Fruit fly (Drosophila melanogaster) whole organism, embryonic: ENCODE results near the gene CG5810.

Experiments
- Ada2b ChIP-seq: fragments of 200-800 bp; sonication (Bioruptor generic); IDR thresholded peaks from 2 replicates; pipeline ENCODE4 v1.3.6; 2022; ENCODE audit warnings: missing biosample characterization, missing genetic modification characterization
- Aef1 ChIP-seq: fragments of 200-800 bp; sonication (Bioruptor generic); IDR thresholded peaks from 3 replicates; pipeline ENCODE4 v1.3.6; 2022; ENCODE audit warnings: missing biosample characterization, missing genetic modification characterization
- Asciz ChIP-seq: fragments of 200-800 bp; sonication (Bioruptor generic); optimal IDR thresholded peaks from 2 replicates; lab custom pipeline; 2017; ENCODE audit warnings: missing biosample characterization, mild to moderate bottlenecking, missing genetic modification characterization, missing genetic modification reagents
- Bdp1 ChIP-seq: fragments of 200-800 bp; sonication (Bioruptor generic); optimal IDR thresholded peaks from 3 replicates; lab custom pipeline; 2016; ENCODE audit warnings: missing biosample characterization, missing genetic modification characterization
- C15 ChIP-seq: fragments of 200-800 bp; sonication (Bioruptor generic); IDR thresholded peaks from 3 replicates; pipeline ENCODE4 v1.3.6; 2022; ENCODE audit warnings: missing biosample characterization, missing genetic modification characterization
- CG11085 ChIP-seq: fragments of 200-800 bp; sonication (Bioruptor generic); IDR thresholded peaks from 2 replicates; pipeline ENCODE4 v1.3.6; 2022; ENCODE audit warnings: missing biosample characterization, missing genetic modification characterization
- CG14050 ChIP-seq: fragments of 200-800 bp; sonication (Bioruptor generic); IDR thresholded peaks from 3 replicates; pipeline ENCODE4 v1.3.6; 2022; ENCODE audit warnings: missing biosample characterization, missing genetic modification characterization
- CG15514 ChIP-seq: fragments of 200-800 bp; sonication (Bioruptor generic); optimal IDR thresholded peaks from 3 replicates; lab custom pipeline; 2017; ENCODE audit warnings: missing biosample characterization, missing genetic modification characterization, mild to moderate bottlenecking, moderate library complexity, missing genetic modification reagents
- CG17328 ChIP-seq: fragments of 200-800 bp; sonication (Bioruptor generic); IDR thresholded peaks from 2 replicates; pipeline ENCODE4 v1.3.6; 2022; ENCODE audit warnings: missing biosample characterization, missing genetic modification characterization
- CG17612 ChIP-seq: fragments of 200-800 bp; sonication (Bioruptor generic); IDR thresholded peaks from 2 replicates; pipeline ENCODE4 v1.3.6; 2022; ENCODE audit warnings: missing biosample characterization, missing genetic modification characterization
- CG18262 ChIP-seq: fragments of 200-800 bp; optimal IDR thresholded peaks from 3 replicates; lab custom pipeline; 2019; ENCODE audit warnings: missing biosample characterization, mild to moderate bottlenecking, missing genetic modification characterization, moderate library complexity
- CG4730 ChIP-seq: fragments of 200-800 bp; sonication (Bioruptor generic); IDR thresholded peaks from 2 replicates; pipeline ENCODE4 v1.3.6; 2022; ENCODE audit warnings: missing biosample characterization, missing genetic modification characterization
- CG7963 ChIP-seq: fragments of 200-800 bp; sonication (Bioruptor generic); IDR thresholded peaks from 3 replicates; pipeline ENCODE4 v1.3.6; 2022; ENCODE audit warnings: missing biosample characterization, missing genetic modification characterization; ENCODE audit not compliant: partially characterized antibody
- CG8290 ChIP-seq, 3 experiments: fragments of 200-800 bp; sonication (Bioruptor generic); optimal IDR thresholded peaks; 2 replicates each; lab custom pipeline; 2016 to 2019; ENCODE audit warnings: missing biosample characterization in 3 of 3, missing genetic modification characterization in 3 of 3, mild to moderate bottlenecking in 2 of 3, moderate library complexity in 1 of 3
- Dek ChIP-seq: fragments of 200-800 bp; sonication (Bioruptor generic); optimal IDR thresholded peaks from 3 replicates; lab custom pipeline; 2019; ENCODE audit warnings: missing biosample characterization, mild to moderate bottlenecking, missing genetic modification characterization, moderate library complexity
- ERR ChIP-seq: fragments of 200-800 bp; sonication (Bioruptor generic); optimal IDR thresholded peaks from 2 replicates; lab custom pipeline; 2016; ENCODE audit warnings: missing biosample characterization, missing genetic modification characterization
- Gsc ChIP-seq: fragments of 200-800 bp; sonication (Bioruptor generic); IDR thresholded peaks from 2 replicates; pipeline ENCODE4 v1.3.6; 2022; ENCODE audit warnings: missing biosample characterization, missing genetic modification characterization
- H2.0 ChIP-seq: fragments of 200-800 bp; sonication (Bioruptor generic); IDR thresholded peaks from 2 replicates; pipeline ENCODE4 v1.3.6; 2022; ENCODE audit warnings: missing biosample characterization, missing genetic modification characterization
- HLH4C ChIP-seq: fragments of 200-800 bp; sonication (Bioruptor generic); IDR thresholded peaks from 3 replicates; pipeline ENCODE4 v1.3.6; 2022; ENCODE audit warnings: missing biosample characterization, missing genetic modification characterization; ENCODE audit not compliant: partially characterized antibody
- HLHmδ ChIP-seq: fragments of 200-800 bp; sonication (Bioruptor generic); optimal IDR thresholded peaks from 2 replicates; lab custom pipeline; 2018; ENCODE audit warnings: missing biosample characterization, mild to moderate bottlenecking, missing genetic modification characterization, moderate library complexity
- HmgD ChIP-seq: fragments of 200-800 bp; sonication (Bioruptor generic); optimal IDR thresholded peaks from 3 replicates; lab custom pipeline; 2016; ENCODE audit warnings: missing biosample characterization, missing genetic modification characterization
- HmgZ ChIP-seq: fragments of 200-800 bp; sonication (Bioruptor generic); optimal IDR thresholded peaks from 2 replicates; lab custom pipeline; 2018; ENCODE audit warnings: missing biosample characterization, mild to moderate bottlenecking, missing genetic modification characterization
- Hmx ChIP-seq: fragments of 200-800 bp; sonication (Bioruptor generic); optimal IDR thresholded peaks from 2 replicates; lab custom pipeline; 2016; ENCODE audit warnings: missing biosample characterization, missing genetic modification characterization
- Hr3 ChIP-seq: fragments of 200-800 bp; sonication (Bioruptor generic); optimal IDR thresholded peaks from 3 replicates; lab custom pipeline; 2016; ENCODE audit warnings: missing biosample characterization, missing genetic modification characterization
- MESR4 ChIP-seq: fragments of 200-800 bp; sonication (Bioruptor generic); optimal IDR thresholded peaks from 2 replicates; lab custom pipeline; 2018; ENCODE audit warnings: missing biosample characterization, mild to moderate bottlenecking, missing genetic modification characterization, moderate library complexity
- Meics ChIP-seq: fragments of 200-800 bp; sonication (Bioruptor generic); optimal IDR thresholded peaks from 2 replicates; lab custom pipeline; 2017; ENCODE audit warnings: missing biosample characterization, mild to moderate bottlenecking, missing genetic modification characterization
- PHDP ChIP-seq: fragments of 200-800 bp; sonication (Bioruptor generic); optimal IDR thresholded peaks from 3 replicates; lab custom pipeline; 2018; ENCODE audit warnings: missing biosample characterization, mild to moderate bottlenecking, missing genetic modification characterization, moderate library complexity
- Pdp1 ChIP-seq, 2 experiments: fragments of 200-800 bp; sonication (Bioruptor generic); optimal IDR thresholded peaks; 3 replicates each; lab custom pipeline; 2016; ENCODE audit warnings: missing biosample characterization in 2 of 2, missing genetic modification characterization in 2 of 2, mild to moderate bottlenecking in 1 of 2, moderate library complexity in 1 of 2
- Ptx1 ChIP-seq: fragments of 200-800 bp; sonication (Bioruptor generic); IDR thresholded peaks from 2 replicates; pipeline ENCODE4 v1.3.6; 2022; ENCODE audit warnings: missing biosample characterization, missing genetic modification characterization
- az2 ChIP-seq: fragments of 200-800 bp; sonication (Bioruptor generic); optimal IDR thresholded peaks from 3 replicates; lab custom pipeline; 2016; ENCODE audit warnings: missing biosample characterization, missing genetic modification characterization
- bowl ChIP-seq: fragments of 200-800 bp; sonication (Bioruptor generic); IDR thresholded peaks from 2 replicates; pipeline ENCODE4 v1.3.6; 2022; ENCODE audit warnings: missing biosample characterization, missing genetic modification characterization
- disco-r ChIP-seq: fragments of 200-800 bp; sonication (Bioruptor generic); optimal IDR thresholded peaks from 2 replicates; lab custom pipeline; 2016; ENCODE audit warnings: missing biosample characterization, missing genetic modification characterization
- dysf ChIP-seq: fragments of 200-800 bp; sonication (Bioruptor generic); IDR thresholded peaks from 3 replicates; pipeline ENCODE4 v1.3.6; 2022; ENCODE audit warnings: missing biosample characterization, missing genetic modification characterization
- fd64A ChIP-seq: fragments of 200-800 bp; sonication (Bioruptor generic); optimal IDR thresholded peaks from 3 replicates; lab custom pipeline; 2018; ENCODE audit warnings: missing biosample characterization, mild to moderate bottlenecking, missing genetic modification characterization
- gem ChIP-seq: fragments of 200-800 bp; sonication (Bioruptor generic); optimal IDR thresholded peaks from 2 replicates; lab custom pipeline; 2019; ENCODE audit warnings: missing biosample characterization, mild to moderate bottlenecking, missing genetic modification characterization, moderate library complexity
- gro ChIP-seq: fragments of 200-800 bp; sonication (Bioruptor generic); optimal IDR thresholded peaks from 2 replicates; lab custom pipeline; 2016; ENCODE audit warnings: missing biosample characterization, missing genetic modification characterization
- ind ChIP-seq: fragments of 200-800 bp; sonication (Bioruptor generic); optimal IDR thresholded peaks from 3 replicates; lab custom pipeline; 2016; ENCODE audit warnings: missing biosample characterization, missing genetic modification characterization
- mld ChIP-seq: fragments of 200-800 bp; sonication (Bioruptor generic); IDR thresholded peaks from 3 replicates; pipeline ENCODE4 v1.3.6; 2022; ENCODE audit warnings: missing biosample characterization, missing genetic modification characterization; ENCODE audit not compliant: partially characterized antibody
- nmo ChIP-seq: fragments of 200-800 bp; sonication (Bioruptor generic); optimal IDR thresholded peaks from 2 replicates; lab custom pipeline; 2018; ENCODE audit warnings: missing biosample characterization, mild to moderate bottlenecking, missing genetic modification characterization, moderate library complexity
- otp ChIP-seq: fragments of 200-800 bp; sonication (Bioruptor generic); IDR thresholded peaks from 3 replicates; pipeline ENCODE4, ENCODE4 v1.3.6; 2022; ENCODE audit warnings: missing biosample characterization, missing genetic modification characterization
- pan ChIP-seq, 4 experiments: fragments of >200 bp in 3 of 4; fragments of 200-800 bp in 1 of 4; sonication (Bioruptor generic) in 1 of 4; optimal IDR thresholded peaks in 3 of 4; IDR thresholded peaks in 1 of 4; 2 replicates each; pipeline versions ENCODE4 v1.3.6 to Lab custom; 2017 to 2022; ENCODE audit warnings: missing biosample characterization in 2 of 4, missing genetic modification characterization in 2 of 4, mixed read lengths in 1 of 4
- prd ChIP-seq, 3 experiments: fragments of >200 bp in 2 of 3; fragments of 200-800 bp in 1 of 3; sonication (Bioruptor generic) in 1 of 3; optimal IDR thresholded peaks in 2 of 3; IDR thresholded peaks in 1 of 3; 2 replicates in 2 of 3; 3 replicates in 1 of 3; pipeline versions ENCODE4 v1.3.6 to Lab custom; 2017 to 2022; ENCODE audit warnings: missing biosample characterization in 1 of 3, missing genetic modification characterization in 1 of 3
- scrt ChIP-seq: fragments of 200-800 bp; sonication (Bioruptor generic); optimal IDR thresholded peaks from 2 replicates; lab custom pipeline; 2018; ENCODE audit warnings: missing biosample characterization, mild to moderate bottlenecking, missing genetic modification characterization, moderate library complexity
- slp2 ChIP-seq: fragments of 200-800 bp; sonication (Bioruptor generic); optimal IDR thresholded peaks from 2 replicates; lab custom pipeline; 2016; ENCODE audit warnings: missing biosample characterization, missing genetic modification characterization
- tgo ChIP-seq: fragments of 200-800 bp; sonication (Bioruptor generic); IDR thresholded peaks from 3 replicates; pipeline ENCODE4 v1.3.6; 2022; ENCODE audit warnings: missing biosample characterization, missing genetic modification characterization
- tio ChIP-seq: fragments of 200-800 bp; sonication (Bioruptor generic); optimal IDR thresholded peaks from 2 replicates; lab custom pipeline; 2017; ENCODE audit warnings: missing biosample characterization, missing genetic modification characterization, inconsistent platforms
- tll ChIP-seq, 2 experiments: fragments of 200-800 bp in 1 of 2; fragments of >200 bp in 1 of 2; sonication (Bioruptor generic) in 1 of 2; optimal IDR thresholded peaks; 2 replicates each; lab custom pipeline; 2017 to 2019; ENCODE audit warnings: missing biosample characterization in 2 of 2, missing genetic modification characterization in 2 of 2, mild to moderate bottlenecking in 1 of 2, moderate library complexity in 1 of 2
- tx ChIP-seq: fragments of 200-800 bp; sonication (Bioruptor generic); optimal IDR thresholded peaks from 2 replicates; lab custom pipeline; 2016; ENCODE audit warnings: missing biosample characterization, missing genetic modification characterization
- vfl ChIP-seq: fragments of 200-800 bp; sonication (Bioruptor generic); optimal IDR thresholded peaks from 2 replicates; lab custom pipeline; 2016; ENCODE audit warnings: missing biosample characterization, missing genetic modification characterization

The CG5810 gene

DNA sequence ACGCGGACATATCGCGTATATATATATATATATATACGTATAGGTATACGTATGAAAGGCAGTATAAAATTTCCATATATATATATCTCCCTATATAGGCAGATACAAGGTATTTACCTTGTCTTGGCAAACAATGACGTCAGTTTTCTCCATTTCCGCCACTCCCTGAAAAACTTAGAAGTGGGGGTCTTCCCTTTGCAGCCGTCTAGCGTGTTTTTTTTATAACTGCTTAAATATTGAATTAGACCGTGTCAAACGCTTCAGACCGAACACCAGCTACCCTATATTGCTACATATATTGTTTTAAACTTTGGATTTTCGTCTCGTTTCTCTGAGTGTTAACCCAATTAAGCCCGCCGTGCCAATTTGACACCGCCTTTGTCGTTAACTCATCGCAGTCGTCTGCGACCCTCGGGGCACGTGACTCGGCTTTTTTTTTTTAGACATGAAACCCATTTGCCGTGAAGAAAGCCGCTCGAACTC is 13.1 kb downstream of the CG5810 start (continued):
- TF ChIP-seq tll (GFP tag; optimal IDR thresholded peaks at IDR 0.05; lab: Kevin White, UChicago) = no peak
- TF ChIP-seq HLHmδ (GFP tag; lab: Kevin White, UChicago) = no peak
- TF ChIP-seq fd64A (GFP tag; lab: Kevin White, UChicago) = peak; percentile 23
- no peak for TF ChIP-seq gro (GFP tag; lab: Kevin White, UChicago)
- TF ChIP-seq CG11085 (GFP tag; lab: Robert Waterston, UW) = no peak
- 0 out of 3 replicates have a peak, but pooled peaks have one; percentile 32 for TF ChIP-seq tgo (GFP tag; lab: Robert Waterston, UW)
- TF ChIP-seq CG4730 = no peak
- TF ChIP-seq mld (GFP tag; lab: Robert Waterston, UW) = no peak
- no peak for TF ChIP-seq tio (GFP tag; lab: Kevin White, UChicago)
- TF ChIP-seq HmgD (GFP tag; lab: Kevin White, UChicago) = no peak
- TF ChIP-seq ind (GFP tag; lab: Kevin White, UChicago) = peak; percentile 12
- no peak for TF ChIP-seq Gsc
- TF ChIP-seq pan (optimal IDR thresholded peaks at IDR 0.05; lab: Kevin White, UChicago) = no peak
- peak in 1 of 2 experiments; percentile 32 for TF ChIP-seq pan (GFP tag; optimal IDR thresholded peaks at IDR 0.05 in 1 of 2, IDR thresholded peaks at IDR 0.05 in 1 of 2)
- no peak for TF ChIP-seq Ada2b (GFP tag; lab: Robert Waterston, UW)
- no peak for TF ChIP-seq vfl
- no peak; the same call in 2 of the 3 replicates for TF ChIP-seq otp
- TF ChIP-seq CG15514 (GFP tag; lab: Kevin White, UChicago) = peak; percentile 11
- TF ChIP-seq Meics = peak; percentile 50
- TF ChIP-seq scrt (GFP tag; lab: Kevin White, UChicago) = peak; percentile 33
- TF ChIP-seq tx = no peak
- peak in 1 of 2 experiments; percentile 20 for TF ChIP-seq Pdp1 (GFP tag; optimal IDR thresholded peaks at IDR 0.05; lab: Kevin White, UChicago)
- peak; percentile 9 for TF ChIP-seq PHDP (tag; lab: Kevin White, UChicago)
- TF ChIP-seq Ptx1 (GFP tag; lab: Robert Waterston, UW) = 0 out of 2 replicates have a peak, but pooled peaks have one; percentile 27
- TF ChIP-seq Bdp1 (GFP tag; lab: Kevin White, UChicago) = no peak
- no peak for TF ChIP-seq Hr3 (GFP tag; lab: Kevin White, UChicago)
- TF ChIP-seq Aef1 (GFP tag; lab: Robert Waterston, UW) = no peak
- no peak for TF ChIP-seq ERR (GFP tag; lab: Kevin White, UChicago)
- no peak for TF ChIP-seq MESR4
- TF ChIP-seq bowl (GFP tag; lab: Robert Waterston, UW) = no peak
- TF ChIP-seq CG17612 (GFP tag; lab: Robert Waterston, UW) = no peak
- no peak for TF ChIP-seq Hmx
- TF ChIP-seq HLH4C (GFP tag; lab: Robert Waterston, UW) = peak; percentile 50; the same call in 1 of the 3 replicates
- no peak for TF ChIP-seq CG14050 (GFP tag; lab: Robert Waterston, UW)
- TF ChIP-seq CG8290 (GFP tag; optimal IDR thresholded peaks at IDR 0.05; lab: Kevin White, UChicago) = no peak
- no peak for TF ChIP-seq CG8290 (tag; optimal IDR thresholded peaks at IDR 0.05; lab: Kevin White, UChicago)
- peak; percentile 51; the same call in 2 of the 3 replicates for TF ChIP-seq dysf
- no peak for TF ChIP-seq Dek (tag; lab: Kevin White, UChicago)
- TF ChIP-seq CG18262 = no peak
- peak; percentile 52 for TF ChIP-seq Asciz (GFP tag; lab: Kevin White, UChicago)
- no peak for TF ChIP-seq C15
- TF ChIP-seq nmo (GFP tag; lab: Kevin White, UChicago) = peak; percentile 26
- no peak for TF ChIP-seq slp2 (GFP tag; lab: Kevin White, UChicago)
- no peak for TF ChIP-seq disco-r (GFP tag; lab: Kevin White, UChicago)
- no peak for TF ChIP-seq prd (optimal IDR thresholded peaks at IDR 0.05; lab: Kevin White, UChicago)
- TF ChIP-seq prd (GFP tag; IDR thresholded peaks at IDR 0.05; lab: Robert Waterston, UW) = no peak; the same call in 2 of the 3 replicates
- peak; percentile 33 for TF ChIP-seq gem (tag; lab: Kevin White, UChicago)
- TF ChIP-seq CG7963 (GFP tag; lab: Robert Waterston, UW) = no peak
- TF ChIP-seq HmgZ = no peak
- no peak for TF ChIP-seq H2.0 (GFP tag; lab: Robert Waterston, UW)
- peak; percentile 32; the same call in 1 of the 2 replicates for TF ChIP-seq CG17328
- no peak for TF ChIP-seq az2
